Worm (Caenorhabditis elegans): ENCODE results near the gene mpst-7.

mpst-7 gene

ce11 chrV:12950812-12951528 lies 10.0 kb downstream of the mpst-7 start, which contains the start of the genes T16G1.9 and T16G1.18:
Gene T16G1.9 (minus strand): TSS chrV:12950862.
Gene T16G1.18 (plus strand): TSS chrV:12951304.
- TF ChIP-seq egl-44 (GFP tag; IDR thresholded peaks at IDR 0.05) (no peak), nhr-179 (tag; optimal IDR thresholded peaks at IDR 0.05) (no peak), gei-17 (GFP tag; optimal IDR thresholded peaks at IDR 0.05) (no peak), ceh-40 (GFP tag; IDR thresholded peaks at IDR 0.05) (no peak), unc-62 (GFP tag; optimal IDR thresholded peaks at IDR 0.05) (no peak), unc-130 (GFP tag; optimal IDR thresholded peaks at IDR 0.05) (no peak), egrh-3 (GFP tag; IDR thresholded peaks at IDR 0.05) (no peak), repo-1 (tag; optimal IDR thresholded peaks at IDR 0.05) (no peak), ztf-3 (GFP tag; optimal IDR thresholded peaks at IDR 0.05) (no peak), ceh-27 (GFP tag; optimal IDR thresholded peaks at IDR 0.05) (no peak), attf-6 (GFP tag; IDR thresholded peaks at IDR 0.05) (no peak), Y79H2A.3 (GFP tag; conservative IDR thresholded peaks at IDR 0.05) (no peak), tbx-9 (tag; optimal IDR thresholded peaks at IDR 0.05; ENCODE audit: borderline replicate concordance) (no peak), nhr-80 (tag; optimal IDR thresholded peaks at IDR 0.05) (peak; percentile 51), F49E8.2 (tag; optimal IDR thresholded peaks at IDR 0.05; ENCODE audit: insufficient read depth) (no peak), mcd-1 (GFP tag; IDR thresholded peaks at IDR 0.05) (peak; percentile 35; the same call in 1 of the 2 replicates), madf-6 (GFP tag; IDR thresholded peaks at IDR 0.05) (no peak; the same call in 1 of the 2 replicates), T07F8.4 (tag; optimal IDR thresholded peaks at IDR 0.05) (no peak), snpc-1.1 (tag; optimal IDR thresholded peaks at IDR 0.05; ENCODE audit: insufficient read depth) (no peak), nfya-1 (tag; optimal IDR thresholded peaks at IDR 0.05; ENCODE audit: borderline replicate concordance, insufficient read depth) (no peak), mes-4 (tag; optimal IDR thresholded peaks at IDR 0.05) (no peak), T26A5.8 (tag; optimal IDR thresholded peaks at IDR 0.05) (no peak), snpc-3.4 (tag; optimal IDR thresholded peaks at IDR 0.05) (no peak), lin-40 (tag; optimal IDR thresholded peaks at IDR 0.05) (no peak), lin-26 (GFP tag; IDR thresholded peaks at IDR 0.05) (no peak), akir-1 (GFP tag; optimal IDR thresholded peaks at IDR 0.05) (no peak), zfh-2 (GFP tag; conservative IDR thresholded peaks at IDR 0.05) (no peak), ztf-26 (tag; optimal IDR thresholded peaks at IDR 0.05) (no peak), dpl-1 (GFP tag; optimal IDR thresholded peaks at IDR 0.05) (no peak), dox-1 (GFP tag; IDR thresholded peaks at IDR 0.05) (peak; percentile 37; the same call in 1 of the 2 replicates), B0261.1 (tag; optimal IDR thresholded peaks at IDR 0.05) (no peak), snpc-4 (GFP tag; optimal IDR thresholded peaks at IDR 0.05) (no peak), snpc-4 (tag; optimal IDR thresholded peaks at IDR 0.05) (peak in 1 of 4 experiments; percentile 33), F55B11.4 (tag; optimal IDR thresholded peaks at IDR 0.05; ENCODE audit: borderline replicate concordance, insufficient read depth) (no peak), ceh-100 (GFP tag; IDR thresholded peaks at IDR 0.05) (no peak), attf-3 (GFP tag; conservative IDR thresholded peaks at IDR 0.05) (peak; percentile 81), ceh-91 (GFP tag; IDR thresholded peaks at IDR 0.05) (no peak), let-607 (tag; optimal IDR thresholded peaks at IDR 0.05) (peak; percentile 86 to 92), ztf-18 (tag; optimal IDR thresholded peaks at IDR 0.05) (no peak), F23B12.7 (tag; optimal IDR thresholded peaks at IDR 0.05; ENCODE audit: insufficient read depth) (no peak), efl-1 (GFP tag; optimal IDR thresholded peaks at IDR 0.05) (peak; percentile 19), attf-5 (GFP tag; optimal IDR thresholded peaks at IDR 0.05) (peak; percentile 68), ZK185.1 (tag; optimal IDR thresholded peaks at IDR 0.05; ENCODE audit: poor library complexity, severe bottlenecking) (no peak), rec-8 (tag; optimal IDR thresholded peaks at IDR 0.05) (no peak), him-1 (tag; optimal IDR thresholded peaks at IDR 0.05) (no peak), lin-54 (GFP tag; optimal IDR thresholded peaks at IDR 0.05) (no peak), bed-1 (GFP tag; IDR thresholded peaks at IDR 0.05) (no peak)
